Fruit fly (Drosophila melanogaster) whole organism, embryonic: ENCODE data around the gene CG10445.
A peak's percentile ranks its signal among the peaks of the same experiment; 100 is the strongest.

Experiments
- Atf3 ChIP-seq: fragments of 200-800 bp; sonication (Bioruptor generic); optimal IDR thresholded peaks from 3 replicates; lab custom pipeline; 2016; ENCODE audit warnings: missing biosample characterization, missing genetic modification characterization
- Blimp-1 ChIP-seq: fragments of 200-800 bp; sonication (Bioruptor generic); optimal IDR thresholded peaks from 3 replicates; lab custom pipeline; 2018; ENCODE audit warnings: missing biosample characterization, missing genetic modification characterization, mild to moderate bottlenecking, moderate library complexity, missing genetic modification reagents
- Bteb2 ChIP-seq: fragments of 200-800 bp; sonication (Bioruptor generic); optimal IDR thresholded peaks from 2 replicates; lab custom pipeline; 2016; ENCODE audit warnings: missing biosample characterization, missing genetic modification characterization
- CG11085 ChIP-seq: fragments of 200-800 bp; sonication (Bioruptor generic); IDR thresholded peaks from 2 replicates; pipeline ENCODE4 v1.3.6; 2022; ENCODE audit warnings: missing biosample characterization, missing genetic modification characterization
- CG15601 ChIP-seq: fragments of 200-800 bp; sonication (Bioruptor generic); optimal IDR thresholded peaks from 3 replicates; lab custom pipeline; 2019; ENCODE audit warnings: missing biosample characterization, mild to moderate bottlenecking, missing genetic modification characterization, moderate library complexity
- CG17912 ChIP-seq: fragments of 200-800 bp; sonication (Bioruptor generic); optimal IDR thresholded peaks from 2 replicates; lab custom pipeline; 2018; ENCODE audit warnings: missing biosample characterization, mild to moderate bottlenecking, missing genetic modification characterization
- CG1792 ChIP-seq: fragments of 200-800 bp; sonication (Bioruptor generic); optimal IDR thresholded peaks from 2 replicates; lab custom pipeline; 2016; ENCODE audit warnings: missing biosample characterization, missing genetic modification characterization
- CG18764 ChIP-seq: fragments of 200-800 bp; sonication (Bioruptor generic); optimal IDR thresholded peaks from 3 replicates; lab custom pipeline; 2016; ENCODE audit warnings: missing biosample characterization, missing genetic modification characterization
- CG30020 ChIP-seq: fragments of 200-800 bp; optimal IDR thresholded peaks from 2 replicates; lab custom pipeline; 2019; ENCODE audit warnings: missing biosample characterization, mild to moderate bottlenecking, missing genetic modification characterization, moderate library complexity
- CG3065 ChIP-seq: fragments of 200-800 bp; sonication (Bioruptor generic); optimal IDR thresholded peaks from 2 replicates; lab custom pipeline; 2016; ENCODE audit warnings: missing biosample characterization, missing genetic modification characterization
- CG3163 ChIP-seq: fragments of 200-800 bp; sonication (Bioruptor generic); optimal IDR thresholded peaks from 3 replicates; lab custom pipeline; 2016; ENCODE audit warnings: missing biosample characterization, missing genetic modification characterization
- CG4854 ChIP-seq: fragments of 200-800 bp; sonication (Bioruptor generic); optimal IDR thresholded peaks from 2 replicates; lab custom pipeline; 2016; ENCODE audit warnings: missing biosample characterization, missing genetic modification characterization, inconsistent platforms
- CG6254 ChIP-seq: fragments of 200-800 bp; sonication (Bioruptor generic); optimal IDR thresholded peaks from 3 replicates; lab custom pipeline; 2017; ENCODE audit warnings: mild to moderate bottlenecking, missing biosample characterization, missing genetic modification reagents, missing genetic modification characterization
- CG7745 ChIP-seq: fragments of 200-800 bp; sonication (Bioruptor generic); optimal IDR thresholded peaks from 2 replicates; lab custom pipeline; 2018; ENCODE audit warnings: missing biosample characterization, mild to moderate bottlenecking, missing genetic modification characterization, moderate library complexity
- CG8924 ChIP-seq: fragments of 200-800 bp; optimal IDR thresholded peaks from 3 replicates; lab custom pipeline; 2019; ENCODE audit warnings: missing biosample characterization, mild to moderate bottlenecking, missing genetic modification characterization, moderate library complexity
- HLHmδ ChIP-seq: fragments of 200-800 bp; sonication (Bioruptor generic); optimal IDR thresholded peaks from 2 replicates; lab custom pipeline; 2018; ENCODE audit warnings: missing biosample characterization, mild to moderate bottlenecking, missing genetic modification characterization, moderate library complexity
- Hr39 ChIP-seq: fragments of >200 bp; optimal IDR thresholded peaks from 2 replicates; lab custom pipeline; 2017
- MBD-R2 ChIP-seq: fragments of 200-800 bp; sonication (Bioruptor generic); IDR thresholded peaks from 2 replicates; pipeline ENCODE4 v1.3.6; 2022; ENCODE audit warnings: missing biosample characterization, missing genetic modification characterization
- Nf-YC ChIP-seq: fragments of 200-800 bp; optimal IDR thresholded peaks from 3 replicates; lab custom pipeline; 2019; ENCODE audit warnings: missing biosample characterization, mild to moderate bottlenecking, missing genetic modification characterization, moderate library complexity
- Oli ChIP-seq: fragments of 200-800 bp; sonication (Bioruptor generic); optimal IDR thresholded peaks from 2 replicates; lab custom pipeline; 2018; ENCODE audit warnings: missing biosample characterization, mild to moderate bottlenecking, missing genetic modification characterization, moderate library complexity
- Ravus ChIP-seq: fragments of 200-800 bp; sonication (Bioruptor generic); IDR thresholded peaks from 2 replicates; pipeline ENCODE4 v1.3.6; 2022; ENCODE audit warnings: missing biosample characterization, missing genetic modification characterization
- Scr ChIP-seq: fragments of 200-800 bp; sonication (Bioruptor generic); IDR thresholded peaks from 2 replicates; pipeline ENCODE4 v1.3.6; 2022; ENCODE audit warnings: missing biosample characterization, missing genetic modification characterization; ENCODE audit not compliant: partially characterized antibody
- Sox100B ChIP-seq: fragments of 200-800 bp; sonication (Bioruptor generic); optimal IDR thresholded peaks from 3 replicates; lab custom pipeline; 2018; ENCODE audit warnings: missing biosample characterization, mild to moderate bottlenecking, missing genetic modification characterization
- Ssrp ChIP-seq: fragments of 200-800 bp; sonication (Bioruptor generic); optimal IDR thresholded peaks from 2 replicates; lab custom pipeline; 2018; ENCODE audit warnings: missing biosample characterization, mild to moderate bottlenecking, missing genetic modification characterization, moderate library complexity
- ash1 ChIP-seq: fragments of 200-800 bp; sonication (Bioruptor generic); optimal IDR thresholded peaks from 2 replicates; lab custom pipeline; 2018; ENCODE audit warnings: missing biosample characterization, mild to moderate bottlenecking, missing genetic modification characterization
- az2 ChIP-seq: fragments of 200-800 bp; sonication (Bioruptor generic); optimal IDR thresholded peaks from 3 replicates; lab custom pipeline; 2016; ENCODE audit warnings: missing biosample characterization, missing genetic modification characterization
- bowl ChIP-seq: fragments of 200-800 bp; sonication (Bioruptor generic); IDR thresholded peaks from 2 replicates; pipeline ENCODE4 v1.3.6; 2022; ENCODE audit warnings: missing biosample characterization, missing genetic modification characterization
- bsh ChIP-seq, 2 experiments: fragments of 200-800 bp; sonication (Bioruptor generic); optimal IDR thresholded peaks; 2 replicates each; lab custom pipeline; 2017 to 2018; ENCODE audit warnings: mild to moderate bottlenecking in 2 of 2, missing biosample characterization in 2 of 2, missing genetic modification characterization in 2 of 2, moderate library complexity in 1 of 2
- caup ChIP-seq: fragments of 200-800 bp; sonication (Bioruptor generic); optimal IDR thresholded peaks from 3 replicates; lab custom pipeline; 2017; ENCODE audit warnings: missing biosample characterization, mild to moderate bottlenecking, missing genetic modification characterization, moderate library complexity; ENCODE audit not compliant: severe bottlenecking
- dysf ChIP-seq: fragments of 200-800 bp; sonication (Bioruptor generic); IDR thresholded peaks from 3 replicates; pipeline ENCODE4 v1.3.6; 2022; ENCODE audit warnings: missing biosample characterization, missing genetic modification characterization
- fd102C ChIP-seq: fragments of 200-800 bp; sonication (Bioruptor generic); optimal IDR thresholded peaks from 2 replicates; lab custom pipeline; 2018; ENCODE audit warnings: missing biosample characterization, mild to moderate bottlenecking, missing genetic modification characterization, moderate library complexity
- fu2 ChIP-seq: fragments of 200-800 bp; sonication (Bioruptor generic); optimal IDR thresholded peaks from 2 replicates; lab custom pipeline; 2016; ENCODE audit warnings: missing biosample characterization, missing genetic modification characterization
- grau ChIP-seq: fragments of 200-800 bp; optimal IDR thresholded peaks from 3 replicates; lab custom pipeline; 2019; ENCODE audit warnings: missing biosample characterization, mild to moderate bottlenecking, missing genetic modification characterization, moderate library complexity
- kni ChIP-seq: fragments of 200-800 bp; sonication (Bioruptor generic); optimal IDR thresholded peaks from 3 replicates; lab custom pipeline; 2017; ENCODE audit warnings: mild to moderate bottlenecking, missing biosample characterization, missing genetic modification reagents, missing genetic modification characterization
- lab ChIP-seq: fragments of 200-800 bp; sonication (Bioruptor generic); optimal IDR thresholded peaks from 3 replicates; lab custom pipeline; 2017; ENCODE audit warnings: missing biosample characterization, missing genetic modification characterization, mild to moderate bottlenecking, moderate library complexity, missing genetic modification reagents
- lilli ChIP-seq: fragments of 200-800 bp; sonication (Bioruptor generic); optimal IDR thresholded peaks from 3 replicates; lab custom pipeline; 2016; ENCODE audit warnings: missing biosample characterization, missing genetic modification characterization
- mld ChIP-seq: fragments of 200-800 bp; sonication (Bioruptor generic); IDR thresholded peaks from 3 replicates; pipeline ENCODE4 v1.3.6; 2022; ENCODE audit warnings: missing biosample characterization, missing genetic modification characterization; ENCODE audit not compliant: partially characterized antibody
- pan ChIP-seq, 4 experiments: fragments of >200 bp in 3 of 4; fragments of 200-800 bp in 1 of 4; sonication (Bioruptor generic) in 1 of 4; optimal IDR thresholded peaks in 3 of 4; IDR thresholded peaks in 1 of 4; 2 replicates each; pipeline versions ENCODE4 v1.3.6 to Lab custom; 2017 to 2022; ENCODE audit warnings: missing biosample characterization in 2 of 4, missing genetic modification characterization in 2 of 4, mixed read lengths in 1 of 4
- pb ChIP-seq: fragments of 200-800 bp; sonication (Bioruptor generic); optimal IDR thresholded peaks from 3 replicates; lab custom pipeline; 2016; ENCODE audit warnings: missing biosample characterization, missing genetic modification characterization
- pfk ChIP-seq: fragments of 200-800 bp; sonication (Bioruptor generic); optimal IDR thresholded peaks from 2 replicates; lab custom pipeline; 2018; ENCODE audit warnings: missing biosample characterization, mild to moderate bottlenecking, missing genetic modification characterization, moderate library complexity
- phol ChIP-seq: fragments of 200-800 bp; sonication (Bioruptor generic); optimal IDR thresholded peaks from 3 replicates; lab custom pipeline; 2018; ENCODE audit warnings: missing biosample characterization, mild to moderate bottlenecking, missing genetic modification characterization, moderate library complexity
- pnt ChIP-seq: fragments of 200-800 bp; sonication (Bioruptor generic); optimal IDR thresholded peaks from 3 replicates; lab custom pipeline; 2016; ENCODE audit warnings: missing biosample characterization, missing genetic modification characterization
- pzg ChIP-seq: fragments of 200-800 bp; sonication (Bioruptor generic); optimal IDR thresholded peaks from 3 replicates; lab custom pipeline; 2018; ENCODE audit warnings: missing biosample characterization, mild to moderate bottlenecking, missing genetic modification characterization, moderate library complexity
- repo ChIP-seq: fragments of 200-800 bp; sonication (Bioruptor generic); optimal IDR thresholded peaks from 2 replicates; lab custom pipeline; 2016; ENCODE audit warnings: missing biosample characterization, missing genetic modification characterization
- scrt ChIP-seq: fragments of 200-800 bp; sonication (Bioruptor generic); optimal IDR thresholded peaks from 2 replicates; lab custom pipeline; 2018; ENCODE audit warnings: missing biosample characterization, mild to moderate bottlenecking, missing genetic modification characterization, moderate library complexity
- sima ChIP-seq: fragments of 200-800 bp; sonication (Bioruptor generic); optimal IDR thresholded peaks from 2 replicates; lab custom pipeline; 2016; ENCODE audit warnings: missing biosample characterization, missing genetic modification characterization
- trh ChIP-seq: fragments of 200-800 bp; sonication (Bioruptor generic); optimal IDR thresholded peaks from 2 replicates; lab custom pipeline; 2016; ENCODE audit warnings: missing biosample characterization, missing genetic modification characterization
- unc-4 ChIP-seq: fragments of 200-800 bp; sonication (Bioruptor generic); IDR thresholded peaks from 2 replicates; pipeline ENCODE4 v1.3.6; 2022; ENCODE audit warnings: missing biosample characterization, missing genetic modification characterization; ENCODE audit not compliant: partially characterized antibody
- unpg ChIP-seq: fragments of 200-800 bp; sonication (Bioruptor generic); optimal IDR thresholded peaks from 3 replicates; lab custom pipeline; 2018; ENCODE audit warnings: missing biosample characterization, mild to moderate bottlenecking, missing genetic modification characterization, moderate library complexity

Gene CG10445

dm6 chr3R:7962778-7963494 lies 42.8 kb upstream of the CG10445 start (continued):
- no peak for TF ChIP-seq unpg
- no peak for TF ChIP-seq repo (GFP tag; lab: Kevin White, UChicago)
- TF ChIP-seq Scr (GFP tag; lab: Robert Waterston, UW): no peak
- no peak for TF ChIP-seq CG3163 (GFP tag; lab: Kevin White, UChicago)
- TF ChIP-seq grau (tag; lab: Kevin White, UChicago): no peak
- no peak for TF ChIP-seq Hr39 (lab: Kevin White, UChicago)
- TF ChIP-seq mld (GFP tag; lab: Robert Waterston, UW): no peak
- TF ChIP-seq Ssrp (tag; lab: Kevin White, UChicago): no peak
- no peak for TF ChIP-seq unc-4
- TF ChIP-seq pzg (GFP tag; lab: Kevin White, UChicago): no peak
- no peak for TF ChIP-seq pb (GFP tag; lab: Kevin White, UChicago)
- TF ChIP-seq MBD-R2 (GFP tag; lab: Robert Waterston, UW): no peak
- TF ChIP-seq CG3065 (GFP tag; lab: Kevin White, UChicago): no peak
- no peak for TF ChIP-seq pfk
- no peak for TF ChIP-seq CG1792 (GFP tag; lab: Kevin White, UChicago)
- TF ChIP-seq Blimp-1: peak; percentile 32
- TF ChIP-seq Nf-YC (tag; lab: Kevin White, UChicago): peak; percentile 79
- no peak for TF ChIP-seq dysf
- TF ChIP-seq trh: no peak
- no peak for TF ChIP-seq sima
- no peak for TF ChIP-seq CG18764 (GFP tag; lab: Kevin White, UChicago)
- TF ChIP-seq lilli (GFP tag; lab: Kevin White, UChicago): no peak
- TF ChIP-seq fd102C (GFP tag; lab: Kevin White, UChicago): no peak
- no peak for TF ChIP-seq lab (GFP tag; lab: Kevin White, UChicago)
- TF ChIP-seq az2 (GFP tag; lab: Kevin White, UChicago): peak; percentile 67
- no peak for TF ChIP-seq Ravus
- TF ChIP-seq kni (GFP tag; lab: Kevin White, UChicago): no peak
- no peak for TF ChIP-seq CG17912 (GFP tag; lab: Kevin White, UChicago)
- no peak for TF ChIP-seq Bteb2 (GFP tag; lab: Kevin White, UChicago)
- TF ChIP-seq CG4854: no peak
- TF ChIP-seq ash1 (GFP tag; lab: Kevin White, UChicago): no peak
- no peak for TF ChIP-seq fu2 (GFP tag; lab: Kevin White, UChicago)
- no peak for TF ChIP-seq CG11085 (GFP tag; lab: Robert Waterston, UW)
- TF ChIP-seq Oli (tag; lab: Kevin White, UChicago): peak; percentile 79
- TF ChIP-seq CG7745 (tag; lab: Kevin White, UChicago): no peak
- no peak for TF ChIP-seq caup (GFP tag; lab: Kevin White, UChicago)
- no peak for TF ChIP-seq bowl
- peak; percentile 44 for TF ChIP-seq CG6254 (GFP tag; lab: Kevin White, UChicago)
- no peak for TF ChIP-seq CG15601 (tag; lab: Kevin White, UChicago)
- TF ChIP-seq pan (optimal IDR thresholded peaks at IDR 0.05; lab: Kevin White, UChicago): no peak
- TF ChIP-seq pan (GFP tag; optimal IDR thresholded peaks at IDR 0.05 in 1 of 2, IDR thresholded peaks at IDR 0.05 in 1 of 2): no peak
- no peak for TF ChIP-seq scrt (GFP tag; lab: Kevin White, UChicago)
- TF ChIP-seq Atf3 (GFP tag; lab: Kevin White, UChicago): no peak
- peak; percentile 81 for TF ChIP-seq Sox100B (GFP tag; lab: Kevin White, UChicago)
- peak; percentile 38 to 67 for TF ChIP-seq bsh (GFP tag; optimal IDR thresholded peaks at IDR 0.05; lab: Kevin White, UChicago)
- TF ChIP-seq phol (tag; lab: Kevin White, UChicago): peak; percentile 82
- no peak for TF ChIP-seq HLHmδ (GFP tag; lab: Kevin White, UChicago)
- TF ChIP-seq CG30020 (tag; lab: Kevin White, UChicago): no peak
- peak; percentile 47 for TF ChIP-seq CG8924
- TF ChIP-seq pnt: no peak
